Worm (Caenorhabditis elegans) whole organism, L1 larva: ENCODE measurements around the gene Y41C4A.18.

ENCODE experiments used
- fkh-10 ChIP-seq: sonication (generic microtip); optimal IDR thresholded peaks from 2 replicates; lab custom pipeline; 2017; ENCODE audit warnings: missing biosample characterization, missing genetic modification reagents, missing genetic modification characterization
- lir-3 ChIP-seq: sonication (generic microtip); optimal IDR thresholded peaks from 2 replicates; lab custom pipeline; 2016; ENCODE audit warnings: mild to moderate bottlenecking, missing genetic modification characterization, moderate library complexity, missing compliant biosample characterization; ENCODE audit not compliant: poor library complexity
- nhr-12 ChIP-seq: sonication (generic microtip); optimal IDR thresholded peaks from 2 replicates; lab custom pipeline; 2017; ENCODE audit warnings: missing biosample characterization, missing genetic modification characterization
- nhr-237 ChIP-seq: fragments of 150-350 bp; optimal IDR thresholded peaks from 2 replicates; lab custom pipeline; 2014; ENCODE audit warnings: missing biosample characterization, missing genetic modification characterization

DNA sequence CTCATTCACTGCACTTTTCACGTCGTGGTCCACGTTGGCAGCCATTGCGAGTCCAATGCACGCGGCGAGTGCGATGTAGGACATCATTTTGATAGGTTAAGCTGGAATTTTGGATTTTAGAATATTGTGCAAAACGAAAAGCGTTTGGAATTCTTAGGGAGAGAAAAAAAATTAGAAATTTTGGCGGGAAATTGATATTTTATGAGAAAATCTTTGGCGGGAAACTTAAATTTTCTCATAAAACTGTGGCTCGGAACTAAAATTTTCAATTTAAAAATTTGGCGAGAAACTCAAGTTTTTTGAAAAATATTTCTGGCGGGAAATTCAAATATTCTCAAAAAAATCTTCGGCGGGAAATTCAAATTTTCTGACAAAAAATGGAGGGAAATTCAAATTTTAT, 7.1 kb downstream of the Y41C4A.18 start, which contains the start of gene sup-1:
- TF ChIP-seq nhr-237, result no peak
- no peak for TF ChIP-seq nhr-12 (tag; lab: Kevin White, UChicago)
- no peak for TF ChIP-seq fkh-10
- TF ChIP-seq lir-3, result no peak
